Worm (Caenorhabditis elegans): ENCODE measurements around the gene scl-1.

Gene scl-1

DNA sequence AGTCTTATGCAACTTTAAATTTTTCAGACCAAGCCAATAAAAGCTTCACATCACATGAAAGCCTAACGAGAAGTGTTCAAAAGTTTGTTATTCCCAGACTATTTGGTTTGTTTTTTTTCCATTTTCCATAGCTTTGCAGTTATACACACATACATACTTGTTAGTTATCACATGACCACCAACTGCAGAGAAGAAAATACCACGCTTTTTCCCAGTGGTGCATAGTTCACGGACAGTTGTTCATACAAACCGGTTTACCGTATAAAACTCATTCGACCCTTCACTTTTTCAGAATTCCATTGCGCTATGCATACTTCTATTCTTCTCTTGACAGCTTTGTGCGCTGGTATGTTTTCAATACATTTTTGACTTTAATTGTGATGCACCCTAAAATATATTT, 7.6 kb downstream of the scl-1 start, which contains the start of gene scl-5:
Gene scl-5 (plus strand): TSS at position 301 of the 400 bp plus-strand sequence.
- TF ChIP-seq med-1 (GFP tag; optimal IDR thresholded peaks at IDR 0.05; ENCODE audit: insufficient read depth), result no peak
- no peak for TF ChIP-seq cog-1 (tag; optimal IDR thresholded peaks at IDR 0.05)
- no peak for TF ChIP-seq ztf-23 (GFP tag; IDR thresholded peaks at IDR 0.05)
- TF ChIP-seq tab-1 (GFP tag; IDR thresholded peaks at IDR 0.05), result no peak
- TF ChIP-seq klf-2 (GFP tag; conservative IDR thresholded peaks at IDR 0.05), result no peak
- TF ChIP-seq ref-1 (GFP tag; conservative IDR thresholded peaks at IDR 0.05), result no peak
- no peak for TF ChIP-seq flt-1 (GFP tag; IDR thresholded peaks at IDR 0.05)
- no peak for TF ChIP-seq ztf-29 (GFP tag; IDR thresholded peaks at IDR 0.05)
- no peak for TF ChIP-seq T22C8.4 (GFP tag; IDR thresholded peaks at IDR 0.05)

DNA sequence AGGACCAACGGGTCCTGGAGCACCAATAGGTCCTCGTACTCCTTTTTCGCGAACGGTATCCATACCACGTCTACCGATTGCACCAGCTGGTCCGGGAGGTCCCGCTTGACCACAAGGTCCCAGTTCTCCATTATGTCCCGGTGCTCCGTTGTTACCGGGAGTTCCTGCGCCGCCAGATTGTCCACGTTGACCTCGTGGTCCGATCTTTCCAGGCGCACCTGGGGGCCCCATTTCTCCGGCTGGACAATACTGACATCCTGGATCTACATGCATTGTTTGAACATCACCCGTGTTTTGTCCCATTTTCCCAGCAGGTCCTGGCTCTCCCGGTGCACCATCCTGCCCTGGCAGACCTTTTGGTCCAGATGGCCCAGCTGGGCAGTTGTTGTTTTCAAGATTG, 9.9 kb downstream of the scl-1 start:
- no peak for TF ChIP-seq cog-1 (tag; optimal IDR thresholded peaks at IDR 0.05)
- no peak for TF ChIP-seq tab-1 (GFP tag; IDR thresholded peaks at IDR 0.05)
- TF ChIP-seq ref-1 (GFP tag; conservative IDR thresholded peaks at IDR 0.05), result no peak
- no peak for TF ChIP-seq T22C8.4 (GFP tag; IDR thresholded peaks at IDR 0.05)

DNA sequence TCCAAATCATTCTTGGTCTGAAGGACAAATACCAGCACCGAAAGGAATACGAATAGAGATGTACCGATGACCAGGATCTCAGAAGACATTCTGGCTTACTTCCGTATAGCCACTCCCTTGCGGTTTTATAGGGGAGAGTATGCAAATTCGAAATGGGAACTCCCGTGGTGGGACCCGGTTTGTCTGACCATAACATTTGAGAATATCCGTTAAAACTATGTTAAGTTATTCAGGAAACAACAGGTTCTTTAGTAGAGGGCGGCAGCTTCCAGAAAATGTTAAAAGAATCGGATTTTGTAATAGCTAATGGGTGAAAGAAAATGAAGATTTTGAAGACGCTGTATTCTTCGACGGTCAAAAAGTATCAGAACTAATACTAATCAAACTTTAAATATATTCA, 11.1 kb downstream of the scl-1 start, which contains the start of gene col-131:
Gene col-131 (minus strand): TSS at position 101 of the 400 bp plus-strand sequence.
- TF ChIP-seq ztf-23 (GFP tag; IDR thresholded peaks at IDR 0.05), result no peak
- no peak for TF ChIP-seq klf-2 (GFP tag; conservative IDR thresholded peaks at IDR 0.05)
- no peak for TF ChIP-seq ref-1 (GFP tag; conservative IDR thresholded peaks at IDR 0.05)
- no peak for TF ChIP-seq ztf-29 (GFP tag; IDR thresholded peaks at IDR 0.05)
- no peak for TF ChIP-seq med-1 (GFP tag; optimal IDR thresholded peaks at IDR 0.05; ENCODE audit: insufficient read depth)
- no peak for TF ChIP-seq T22C8.4 (GFP tag; IDR thresholded peaks at IDR 0.05)
- TF ChIP-seq flt-1 (GFP tag; IDR thresholded peaks at IDR 0.05), result no peak
- no peak for TF ChIP-seq tab-1 (GFP tag; IDR thresholded peaks at IDR 0.05)
- no peak for TF ChIP-seq cog-1 (tag; optimal IDR thresholded peaks at IDR 0.05)

DNA sequence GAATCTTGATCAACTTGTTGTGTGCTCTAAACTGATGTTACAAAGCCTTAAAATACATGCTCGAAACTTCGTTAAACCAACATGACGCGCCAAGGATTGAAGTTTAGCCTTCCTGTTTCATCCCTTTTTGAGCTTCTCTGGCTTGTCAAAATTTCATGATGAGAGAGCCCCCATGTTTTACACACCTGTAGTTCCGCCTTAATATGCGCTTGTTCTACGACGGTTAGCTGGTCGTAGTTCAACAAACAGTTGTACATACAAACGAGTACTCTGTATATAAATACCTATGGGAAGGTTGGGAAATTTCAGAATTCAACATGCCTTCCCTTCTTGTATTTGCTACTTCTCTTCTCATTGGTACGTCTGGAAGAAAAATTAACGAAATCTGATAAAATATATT, 12.3 kb downstream of the scl-1 start, which contains the start of gene scl-6:
Gene scl-6 (plus strand): TSS at position 301 of the 400 bp plus-strand sequence.
- no peak for TF ChIP-seq ref-1 (GFP tag; conservative IDR thresholded peaks at IDR 0.05)
- no peak for TF ChIP-seq klf-2 (GFP tag; conservative IDR thresholded peaks at IDR 0.05)
- no peak for TF ChIP-seq ztf-23 (GFP tag; IDR thresholded peaks at IDR 0.05)
- no peak for TF ChIP-seq flt-1 (GFP tag; IDR thresholded peaks at IDR 0.05)
- TF ChIP-seq cog-1 (tag; optimal IDR thresholded peaks at IDR 0.05), result no peak
- TF ChIP-seq med-1 (GFP tag; optimal IDR thresholded peaks at IDR 0.05; ENCODE audit: insufficient read depth), result no peak
- no peak for TF ChIP-seq tab-1 (GFP tag; IDR thresholded peaks at IDR 0.05)
- no peak for TF ChIP-seq ztf-29 (GFP tag; IDR thresholded peaks at IDR 0.05)
- no peak for TF ChIP-seq T22C8.4 (GFP tag; IDR thresholded peaks at IDR 0.05)

DNA sequence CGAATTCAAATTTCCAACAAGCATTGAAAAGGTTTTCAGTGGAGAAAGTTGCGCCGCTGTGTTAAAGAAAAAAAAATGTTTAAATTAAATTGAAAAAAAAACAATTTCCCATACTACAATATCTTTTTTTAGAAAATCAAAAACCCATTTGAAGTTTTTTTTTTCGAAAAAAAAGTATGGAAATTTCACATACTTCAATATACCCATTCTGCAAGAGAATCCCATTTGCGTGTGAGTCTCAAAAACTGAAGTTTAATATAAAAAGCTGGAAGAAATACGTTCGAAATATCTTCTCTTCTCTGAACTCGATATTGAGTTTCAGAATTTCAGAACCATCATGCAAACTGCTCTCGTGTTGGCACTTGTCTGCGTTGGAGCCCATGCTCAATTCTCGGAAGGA, 14.0 kb downstream of the scl-1 start, which contains the start of gene scl-7:
Gene scl-7 (plus strand): TSS at position 301 of the 400 bp plus-strand sequence.
- TF ChIP-seq cog-1 (tag; optimal IDR thresholded peaks at IDR 0.05) (no peak), ztf-23 (GFP tag; IDR thresholded peaks at IDR 0.05) (no peak), tab-1 (GFP tag; IDR thresholded peaks at IDR 0.05) (no peak), flt-1 (GFP tag; IDR thresholded peaks at IDR 0.05) (no peak), ztf-29 (GFP tag; IDR thresholded peaks at IDR 0.05) (no peak), ref-1 (GFP tag; conservative IDR thresholded peaks at IDR 0.05) (no peak), med-1 (GFP tag; optimal IDR thresholded peaks at IDR 0.05; ENCODE audit: insufficient read depth) (no peak), T22C8.4 (GFP tag; IDR thresholded peaks at IDR 0.05) (no peak), klf-2 (GFP tag; conservative IDR thresholded peaks at IDR 0.05) (no peak)

DNA sequence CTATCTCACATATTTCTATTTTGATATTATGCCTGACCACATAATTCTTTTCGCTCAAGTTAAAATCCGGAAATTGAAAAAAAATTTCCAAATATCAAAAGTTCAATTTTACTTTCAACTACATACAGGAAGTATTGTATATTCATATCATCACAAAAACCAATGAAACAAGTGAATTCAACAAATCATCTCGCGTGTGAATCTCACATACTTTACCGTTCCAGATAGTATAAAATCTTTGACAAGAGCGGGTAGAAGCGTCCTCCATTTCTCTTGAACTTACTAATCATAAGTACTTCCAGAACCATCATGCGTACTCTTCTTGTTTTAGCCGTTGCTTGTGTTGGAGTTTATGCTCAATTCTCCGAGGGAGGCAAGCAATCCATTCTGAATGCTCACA, 15.3 kb downstream of the scl-1 start, which contains the start of gene scl-8:
Gene scl-8 (plus strand): TSS at position 301 of the 400 bp plus-strand sequence.
- TF ChIP-seq ztf-23 (GFP tag; IDR thresholded peaks at IDR 0.05) (no peak), tab-1 (GFP tag; IDR thresholded peaks at IDR 0.05) (no peak), med-1 (GFP tag; optimal IDR thresholded peaks at IDR 0.05; ENCODE audit: insufficient read depth) (no peak), flt-1 (GFP tag; IDR thresholded peaks at IDR 0.05) (no peak), cog-1 (tag; optimal IDR thresholded peaks at IDR 0.05) (no peak), ztf-29 (GFP tag; IDR thresholded peaks at IDR 0.05) (no peak), klf-2 (GFP tag; conservative IDR thresholded peaks at IDR 0.05) (no peak), ref-1 (GFP tag; conservative IDR thresholded peaks at IDR 0.05) (no peak), T22C8.4 (GFP tag; IDR thresholded peaks at IDR 0.05) (no peak)

DNA sequence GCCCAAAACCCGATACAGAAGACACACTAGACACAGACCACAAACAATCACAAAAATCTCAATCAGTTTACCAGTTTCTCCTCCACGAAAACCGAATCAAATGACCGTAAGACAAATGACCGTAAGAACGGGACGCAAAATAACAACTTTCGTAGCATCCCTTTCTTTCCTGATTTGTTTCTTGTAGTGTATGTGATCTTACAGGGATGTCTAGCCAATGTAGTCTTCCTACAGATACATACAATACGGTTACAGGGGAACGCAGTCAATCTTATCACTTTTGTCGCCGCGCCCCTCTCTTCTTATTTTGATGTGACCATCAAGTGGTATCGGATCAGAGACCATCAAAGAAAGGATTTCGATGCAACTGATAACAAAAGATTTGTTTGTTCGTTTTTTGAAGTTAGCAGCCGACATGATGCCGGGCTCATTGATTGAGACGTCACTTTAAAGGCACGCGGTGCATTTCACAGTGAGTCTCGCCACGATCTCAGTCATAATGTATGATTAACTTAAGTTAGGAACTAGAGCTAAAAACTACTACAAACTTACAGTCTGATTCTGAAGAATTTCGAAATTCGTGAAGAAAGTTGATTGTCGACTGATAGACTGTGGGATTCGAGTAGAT, 19.6 kb downstream of the scl-1 start:
- TF ChIP-seq ztf-23 (GFP tag; IDR thresholded peaks at IDR 0.05) (no peak), klf-2 (GFP tag; conservative IDR thresholded peaks at IDR 0.05) (no peak), med-1 (GFP tag; optimal IDR thresholded peaks at IDR 0.05; ENCODE audit: insufficient read depth) (no peak), cog-1 (tag; optimal IDR thresholded peaks at IDR 0.05) (no peak), ref-1 (GFP tag; conservative IDR thresholded peaks at IDR 0.05) (no peak), ztf-29 (GFP tag; IDR thresholded peaks at IDR 0.05) (no peak), T22C8.4 (GFP tag; IDR thresholded peaks at IDR 0.05) (no peak), tab-1 (GFP tag; IDR thresholded peaks at IDR 0.05) (no peak), flt-1 (GFP tag; IDR thresholded peaks at IDR 0.05) (no peak)

DNA sequence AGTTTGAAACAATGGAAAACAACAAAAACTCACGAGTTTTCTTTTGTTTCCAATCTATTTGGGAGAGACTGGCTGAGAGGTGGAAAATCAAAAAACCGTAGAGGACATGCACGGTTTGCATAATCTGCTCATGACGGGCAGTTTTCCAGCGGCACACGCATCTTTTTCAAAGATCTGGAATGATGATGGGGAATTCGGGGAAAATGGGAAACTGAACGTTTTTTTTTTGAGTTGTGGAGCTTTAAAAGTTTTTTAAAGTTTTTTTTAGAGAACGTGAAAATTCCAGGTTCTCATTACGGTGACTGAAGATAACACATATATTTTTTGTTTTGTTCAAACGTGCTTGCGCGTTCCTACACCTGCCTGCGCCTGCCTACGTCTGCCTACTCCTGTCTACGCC, 20.5 kb downstream of the scl-1 start, which contains the start of gene C39E9.7:
Gene C39E9.7 (minus strand): TSS at position 101 of the 400 bp plus-strand sequence.
- TF ChIP-seq tab-1 (GFP tag; IDR thresholded peaks at IDR 0.05) (no peak), ztf-29 (GFP tag; IDR thresholded peaks at IDR 0.05) (no peak), cog-1 (tag; optimal IDR thresholded peaks at IDR 0.05) (no peak), flt-1 (GFP tag; IDR thresholded peaks at IDR 0.05) (no peak), ref-1 (GFP tag; conservative IDR thresholded peaks at IDR 0.05) (no peak), ztf-23 (GFP tag; IDR thresholded peaks at IDR 0.05) (no peak), med-1 (GFP tag; optimal IDR thresholded peaks at IDR 0.05; ENCODE audit: insufficient read depth) (no peak), klf-2 (GFP tag; conservative IDR thresholded peaks at IDR 0.05) (no peak), T22C8.4 (GFP tag; IDR thresholded peaks at IDR 0.05) (no peak)

DNA sequence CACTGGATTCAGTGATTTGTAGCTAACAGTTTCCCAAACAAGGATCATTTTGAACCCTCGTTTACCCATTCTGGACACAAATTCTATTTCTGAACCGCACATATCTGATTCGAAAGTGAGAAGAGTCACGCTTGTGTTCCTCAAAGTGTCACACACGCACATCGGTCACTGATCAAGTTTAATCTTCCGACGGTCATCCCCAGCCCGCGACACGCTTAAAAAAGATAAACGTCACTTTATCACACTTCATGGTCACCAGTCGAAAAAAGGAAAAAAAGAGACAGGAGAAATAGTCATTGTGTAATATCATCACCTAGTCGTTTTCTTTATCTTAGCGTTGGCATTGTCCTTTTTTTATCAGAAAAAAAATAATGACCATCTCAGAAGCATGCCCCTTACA, 21.6 kb downstream of the scl-1 start:
- no peak for TF ChIP-seq med-1 (GFP tag; optimal IDR thresholded peaks at IDR 0.05; ENCODE audit: insufficient read depth)
- TF ChIP-seq ref-1 (GFP tag; conservative IDR thresholded peaks at IDR 0.05), result no peak

Measured in whole organism, midembryonic.